Fruit fly (Drosophila melanogaster) Kc167 (cell line): ENCODE measurements around the gene cutlet.

Source experiments
- Myc ChIP-seq: fragments of >200 bp; optimal IDR thresholded peaks from 2 replicates; lab custom pipeline; 2017; ENCODE audit warnings: missing external identifiers
- Sin3A ChIP-seq: fragments of >200 bp; optimal IDR thresholded peaks from 2 replicates; lab custom pipeline; 2018; ENCODE audit warnings: missing external identifiers
- h ChIP-seq: fragments of >200 bp; optimal IDR thresholded peaks from 3 replicates; lab custom pipeline; 2018; ENCODE audit warnings: missing external identifiers
- psq ChIP-seq: fragments of >200 bp; optimal IDR thresholded peaks from 2 replicates; lab custom pipeline; 2017; ENCODE audit warnings: missing external identifiers
- ttk ChIP-seq: sonication (Bioruptor generic); optimal IDR thresholded peaks from 2 replicates; lab custom pipeline; 2017; ENCODE audit warnings: missing external identifiers

- TF ChIP-seq Myc (lab: Kevin White, UChicago): no peak
- no peak for TF ChIP-seq h
- TF ChIP-seq psq: no peak
- no peak for TF ChIP-seq ttk (lab: Kevin White, UChicago)
- no peak for TF ChIP-seq Sin3A (lab: Kevin White, UChicago)
Measured at dm6 chr2L:3705438-3705921, 6.1 kb downstream of the cutlet start, which contains the start of gene CG31778.
